Worm (Caenorhabditis elegans): ENCODE results near the gene lite-1.
A peak's percentile ranks its signal among the peaks of the same experiment; 100 is the strongest.

lite-1 gene

DNA sequence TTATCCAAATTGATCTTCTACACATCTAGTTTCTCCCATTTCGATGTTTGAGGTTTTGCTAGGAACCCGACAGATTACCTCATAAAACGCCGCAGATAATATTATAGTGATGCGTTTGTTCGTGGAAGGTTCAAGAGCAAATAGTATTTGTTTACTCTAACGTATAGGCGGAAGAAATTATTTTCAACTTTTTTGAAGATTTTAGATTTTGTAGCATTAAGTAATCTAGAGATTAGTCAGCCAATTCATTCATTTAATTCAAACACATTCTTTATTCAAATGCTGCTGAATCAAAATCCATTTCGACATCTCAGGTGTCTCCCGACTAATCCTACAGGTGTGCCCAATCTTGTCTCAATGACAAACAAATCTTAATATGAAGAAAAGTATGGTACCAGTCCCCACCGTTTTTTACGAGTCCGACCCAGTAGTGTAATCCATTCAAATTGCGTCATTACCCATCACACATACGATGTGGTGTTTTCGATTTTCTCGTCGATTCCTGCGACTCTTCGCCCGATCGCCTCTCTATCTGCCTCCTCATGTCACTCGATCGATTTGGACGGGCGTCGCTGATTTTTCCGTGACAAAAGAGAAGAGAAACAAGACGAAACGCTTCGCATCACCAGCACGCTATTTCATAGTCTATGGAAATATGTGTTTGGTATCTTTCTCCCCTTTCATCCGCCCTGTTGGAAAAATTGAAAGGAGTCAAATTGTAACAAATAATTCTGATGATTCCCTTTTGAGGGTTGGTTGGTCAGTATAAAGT is 23.5 kb upstream of the lite-1 start (continued):
- TF ChIP-seq attf-5 (GFP tag; optimal IDR thresholded peaks at IDR 0.05), result peak; percentile 27
- peak; percentile 18 for TF ChIP-seq ceh-79 (tag; optimal IDR thresholded peaks at IDR 0.05)
- TF ChIP-seq die-1 (tag; optimal IDR thresholded peaks at IDR 0.05), result no peak
- peak; percentile 20 for TF ChIP-seq ets-4 (GFP tag; optimal IDR thresholded peaks at IDR 0.05)
- peak; percentile 69 for TF ChIP-seq ekl-4 (GFP tag; IDR thresholded peaks at IDR 0.05)
- no peak for TF ChIP-seq sptf-2 (GFP tag; optimal IDR thresholded peaks at IDR 0.05)
- TF ChIP-seq cebp-1 (GFP tag; IDR thresholded peaks at IDR 0.05), result peak; percentile 34; the same call in 1 of the 2 replicates
- peak; percentile 69 for TF ChIP-seq cebp-1 (tag; optimal IDR thresholded peaks at IDR 0.05)
- no peak for TF ChIP-seq Y67H2A.10 (GFP tag; conservative IDR thresholded peaks at IDR 0.05)
- no peak for TF ChIP-seq bed-2 (GFP tag; IDR thresholded peaks at IDR 0.05)
- no peak for TF ChIP-seq snpc-1.3 (tag; optimal IDR thresholded peaks at IDR 0.05; ENCODE audit: insufficient read depth)
- TF ChIP-seq madf-8 (GFP tag; conservative IDR thresholded peaks at IDR 0.05), result no peak
- TF ChIP-seq hmg-20 (GFP tag; IDR thresholded peaks at IDR 0.05), result no peak
- TF ChIP-seq lsy-27 (tag; optimal IDR thresholded peaks at IDR 0.05; ENCODE audit: borderline replicate concordance, insufficient read depth), result no peak
- no peak for TF ChIP-seq B0035.1 (tag; optimal IDR thresholded peaks at IDR 0.05)
- TF ChIP-seq F49E8.2 (tag; optimal IDR thresholded peaks at IDR 0.05; ENCODE audit: insufficient read depth), result no peak
- TF ChIP-seq nhr-90 (tag; optimal IDR thresholded peaks at IDR 0.05), result peak; percentile 2
- peak; percentile 26 for TF ChIP-seq chd-7 (tag; optimal IDR thresholded peaks at IDR 0.05)
- TF ChIP-seq madf-10 (tag; optimal IDR thresholded peaks at IDR 0.05), result no peak
- TF ChIP-seq ztf-25 (GFP tag; IDR thresholded peaks at IDR 0.05), result 0 out of 2 replicates have a peak, but pooled peaks have one; percentile 51
- TF ChIP-seq tbp1 (GFP tag; optimal IDR thresholded peaks at IDR 0.05), result peak; percentile 26
- no peak for TF ChIP-seq athp-1 (tag; optimal IDR thresholded peaks at IDR 0.05)
- TF ChIP-seq ceh-100 (GFP tag; IDR thresholded peaks at IDR 0.05), result no peak
- no peak for TF ChIP-seq unc-130 (GFP tag; optimal IDR thresholded peaks at IDR 0.05)
- TF ChIP-seq him-1 (tag; optimal IDR thresholded peaks at IDR 0.05), result no peak
- TF ChIP-seq Y79H2A.3 (GFP tag; conservative IDR thresholded peaks at IDR 0.05), result peak; percentile 46; the same call in 1 of the 2 replicates
- no peak for TF ChIP-seq D2030.7 (GFP tag; IDR thresholded peaks at IDR 0.05)
- no peak for TF ChIP-seq snpc-1.1 (tag; optimal IDR thresholded peaks at IDR 0.05; ENCODE audit: insufficient read depth)
- no peak for TF ChIP-seq bed-1 (GFP tag; IDR thresholded peaks at IDR 0.05)
- TF ChIP-seq rec-8 (tag; optimal IDR thresholded peaks at IDR 0.05), result no peak
- TF ChIP-seq K11D2.4 (GFP tag; IDR thresholded peaks at IDR 0.05), result peak; percentile 76
- no peak for TF ChIP-seq mes-4 (tag; optimal IDR thresholded peaks at IDR 0.05)
- peak; percentile 48 for TF ChIP-seq lin-54 (GFP tag; optimal IDR thresholded peaks at IDR 0.05)
- peak; percentile 1 for TF ChIP-seq ztf-22 (GFP tag; optimal IDR thresholded peaks at IDR 0.05)
- peak; percentile 94 for TF ChIP-seq ama-1 (optimal IDR thresholded peaks at IDR 0.05)
- no peak for TF ChIP-seq ama-1 (GFP tag; optimal IDR thresholded peaks at IDR 0.05)
- no peak for TF ChIP-seq B0261.1 (tag; optimal IDR thresholded peaks at IDR 0.05)
- TF ChIP-seq nfya-2 (GFP tag; IDR thresholded peaks at IDR 0.05), result 0 out of 2 replicates have a peak, but pooled peaks have one; percentile 31
- TF ChIP-seq F22D6.2 (tag; optimal IDR thresholded peaks at IDR 0.05), result peak; percentile 42
- no peak for TF ChIP-seq F23B12.7 (tag; optimal IDR thresholded peaks at IDR 0.05; ENCODE audit: insufficient read depth)
- TF ChIP-seq ccch-3 (GFP tag; optimal IDR thresholded peaks at IDR 0.05), result peak; percentile 22
- TF ChIP-seq zfh-2 (GFP tag; conservative IDR thresholded peaks at IDR 0.05), result peak; percentile 78
- no peak for TF ChIP-seq lag-1 (GFP tag; IDR thresholded peaks at IDR 0.05)
- no peak for TF ChIP-seq nhr-179 (tag; optimal IDR thresholded peaks at IDR 0.05)
- no peak for TF ChIP-seq ztf-28 (GFP tag; IDR thresholded peaks at IDR 0.05)
- peak; percentile 11; the same call in 1 of the 2 replicates for TF ChIP-seq dox-1 (GFP tag; IDR thresholded peaks at IDR 0.05)

Data from whole organism, young adult.